Comparison of ENCODE assay signal across 1 fruit fly cellular context in genomic region chr3L:12350307-12350706, dm6.
A peak's percentile ranks its signal among the peaks of the same experiment; 100 is the strongest.
TF ChIP-seq lines count a peak whose summit lies in the region.

No protein-coding gene starts in this region.

TF ChIP-seq in whole organism, embryonic, 481 proteins besides CTCF, POLR2A, EP300 and RAD21 (continued from another document):
- TF ChIP-seq Tbp (GFP tag; optimal IDR thresholded peaks at IDR 0.05; lab: Kevin White, UChicago): no peak
- peak; percentile 57 for TF ChIP-seq CG2875 (GFP tag; optimal IDR thresholded peaks at IDR 0.05; lab: Kevin White, UChicago)
- no peak for TF ChIP-seq zfh1 (GFP tag; IDR thresholded peaks at IDR 0.05; lab: Robert Waterston, UW)
- TF ChIP-seq CG8290 (GFP tag; optimal IDR thresholded peaks at IDR 0.05; lab: Kevin White, UChicago): no peak
- peak in 1 of 2 experiments; percentile 85 for TF ChIP-seq CG8290 (tag; optimal IDR thresholded peaks at IDR 0.05; lab: Kevin White, UChicago)
- TF ChIP-seq CG1792 (GFP tag; optimal IDR thresholded peaks at IDR 0.05; lab: Kevin White, UChicago): no peak
- no peak for TF ChIP-seq CG11456 (GFP tag; IDR thresholded peaks at IDR 0.05; lab: Robert Waterston, UW)
- no peak for TF ChIP-seq CG3838 (GFP tag; optimal IDR thresholded peaks at IDR 0.05; lab: Kevin White, UChicago)
- no peak for TF ChIP-seq CG6254 (GFP tag; optimal IDR thresholded peaks at IDR 0.05; lab: Kevin White, UChicago)
- peak in 1 of 2 experiments; percentile 10 for TF ChIP-seq Hr51 (GFP tag; optimal IDR thresholded peaks at IDR 0.05; lab: Kevin White, UChicago)
